Fruit fly (Drosophila melanogaster) whole organism, embryonic: ENCODE results near the gene Hou.

Source experiments
- CG10267 ChIP-seq: fragments of 200-800 bp; sonication (Bioruptor generic); optimal IDR thresholded peaks from 2 replicates; lab custom pipeline; 2018; ENCODE audit warnings: missing biosample characterization, mild to moderate bottlenecking, missing genetic modification characterization, moderate library complexity
- CG10431 ChIP-seq: fragments of 200-800 bp; sonication (Bioruptor generic); optimal IDR thresholded peaks from 3 replicates; lab custom pipeline; 2018; ENCODE audit warnings: missing biosample characterization, mild to moderate bottlenecking, missing genetic modification characterization
- CG12219 ChIP-seq: fragments of 200-800 bp; sonication (Bioruptor generic); optimal IDR thresholded peaks from 3 replicates; lab custom pipeline; 2018; ENCODE audit warnings: missing biosample characterization, mild to moderate bottlenecking, missing genetic modification characterization
- CG12659 ChIP-seq: fragments of 200-800 bp; sonication (Bioruptor generic); optimal IDR thresholded peaks from 3 replicates; lab custom pipeline; 2017; ENCODE audit warnings: mild to moderate bottlenecking, missing biosample characterization, missing genetic modification reagents, missing genetic modification characterization
- CG13287 ChIP-seq: fragments of 200-800 bp; sonication (Bioruptor generic); IDR thresholded peaks from 2 replicates; pipeline ENCODE4 v1.3.6; 2022; ENCODE audit warnings: missing biosample characterization, missing genetic modification characterization; ENCODE audit not compliant: partially characterized antibody
- CG13296 ChIP-seq: fragments of 200-800 bp; sonication (Bioruptor generic); optimal IDR thresholded peaks from 3 replicates; lab custom pipeline; 2018; ENCODE audit warnings: missing biosample characterization, mild to moderate bottlenecking, missing genetic modification characterization
- CG14710 ChIP-seq: fragments of 200-800 bp; sonication (Bioruptor generic); optimal IDR thresholded peaks from 3 replicates; lab custom pipeline; 2019; ENCODE audit warnings: missing biosample characterization, mild to moderate bottlenecking, missing genetic modification characterization, moderate library complexity
- CG15514 ChIP-seq: fragments of 200-800 bp; sonication (Bioruptor generic); optimal IDR thresholded peaks from 3 replicates; lab custom pipeline; 2017; ENCODE audit warnings: missing biosample characterization, missing genetic modification characterization, mild to moderate bottlenecking, moderate library complexity, missing genetic modification reagents
- CG17829 ChIP-seq: fragments of 200-800 bp; optimal IDR thresholded peaks from 2 replicates; lab custom pipeline; 2019; ENCODE audit warnings: missing biosample characterization, mild to moderate bottlenecking, missing genetic modification characterization, moderate library complexity
- CG2120 ChIP-seq: fragments of 200-800 bp; sonication (Bioruptor generic); optimal IDR thresholded peaks from 3 replicates; lab custom pipeline; 2016; ENCODE audit warnings: missing biosample characterization, missing genetic modification characterization
- CG2678 ChIP-seq: fragments of 200-800 bp; sonication (Bioruptor generic); optimal IDR thresholded peaks from 3 replicates; lab custom pipeline; 2019; ENCODE audit warnings: missing biosample characterization, mild to moderate bottlenecking, missing genetic modification characterization, moderate library complexity
- CG30403 ChIP-seq: fragments of 200-800 bp; sonication (Bioruptor generic); optimal IDR thresholded peaks from 3 replicates; lab custom pipeline; 2016; ENCODE audit warnings: missing biosample characterization, missing genetic modification characterization
- CG31441 ChIP-seq: fragments of 200-800 bp; sonication (Bioruptor generic); IDR thresholded peaks from 2 replicates; pipeline ENCODE4 v1.3.6; 2022; ENCODE audit warnings: missing biosample characterization, missing genetic modification characterization
- CG34422 ChIP-seq: fragments of 200-800 bp; sonication (Bioruptor generic); IDR thresholded peaks from 3 replicates; pipeline ENCODE4 v1.3.6; 2022; ENCODE audit warnings: missing biosample characterization, missing genetic modification characterization
- CG4854 ChIP-seq: fragments of 200-800 bp; sonication (Bioruptor generic); optimal IDR thresholded peaks from 2 replicates; lab custom pipeline; 2016; ENCODE audit warnings: missing biosample characterization, missing genetic modification characterization, inconsistent platforms
- CG5953 ChIP-seq: fragments of 200-800 bp; sonication (Bioruptor generic); IDR thresholded peaks from 2 replicates; pipeline ENCODE4 v1.3.6; 2022; ENCODE audit warnings: missing biosample characterization, missing genetic modification characterization
- CG6765 ChIP-seq: fragments of 200-800 bp; sonication (Bioruptor generic); optimal IDR thresholded peaks from 3 replicates; lab custom pipeline; 2017; ENCODE audit warnings: missing biosample characterization, mild to moderate bottlenecking, missing genetic modification characterization
- CG8388 ChIP-seq: fragments of 200-800 bp; sonication (Bioruptor generic); optimal IDR thresholded peaks from 2 replicates; lab custom pipeline; 2019; ENCODE audit warnings: missing biosample characterization, mild to moderate bottlenecking, missing genetic modification characterization, moderate library complexity
- CG8924 ChIP-seq: fragments of 200-800 bp; optimal IDR thresholded peaks from 3 replicates; lab custom pipeline; 2019; ENCODE audit warnings: missing biosample characterization, mild to moderate bottlenecking, missing genetic modification characterization, moderate library complexity
- CG9727 ChIP-seq: fragments of 200-800 bp; sonication (Bioruptor generic); optimal IDR thresholded peaks from 3 replicates; lab custom pipeline; 2017; ENCODE audit warnings: missing biosample characterization, mild to moderate bottlenecking, missing genetic modification characterization
- CG9817 ChIP-seq: fragments of 200-800 bp; sonication (Bioruptor generic); optimal IDR thresholded peaks from 2 replicates; lab custom pipeline; 2018; ENCODE audit warnings: missing biosample characterization, mild to moderate bottlenecking, missing genetic modification characterization, moderate library complexity
- CHES-1-like ChIP-seq: fragments of 200-800 bp; sonication (Bioruptor generic); optimal IDR thresholded peaks from 2 replicates; lab custom pipeline; 2016; ENCODE audit warnings: missing biosample characterization, missing genetic modification characterization
- CTCF ChIP-seq: fragments of 200-800 bp; sonication (Bioruptor generic); optimal IDR thresholded peaks from 2 replicates; lab custom pipeline; 2017; ENCODE audit warnings: missing biosample characterization, mild to moderate bottlenecking, missing genetic modification characterization, moderate library complexity
- D19A ChIP-seq: fragments of 200-800 bp; optimal IDR thresholded peaks from 3 replicates; lab custom pipeline; 2019; ENCODE audit warnings: missing biosample characterization, mild to moderate bottlenecking, missing genetic modification characterization, moderate library complexity
- Hr3 ChIP-seq: fragments of 200-800 bp; sonication (Bioruptor generic); optimal IDR thresholded peaks from 3 replicates; lab custom pipeline; 2016; ENCODE audit warnings: missing biosample characterization, missing genetic modification characterization
- Hr51 ChIP-seq, 2 experiments: fragments of 200-800 bp; sonication (Bioruptor generic); optimal IDR thresholded peaks; 2 replicates in 1 of 2; 3 replicates in 1 of 2; lab custom pipeline; 2016 to 2018; ENCODE audit warnings: missing biosample characterization in 2 of 2, missing genetic modification characterization in 2 of 2, mild to moderate bottlenecking in 1 of 2, moderate library complexity in 1 of 2
- Med ChIP-seq: fragments of 200-800 bp; sonication (Bioruptor generic); peaks from one replicate; lab custom pipeline; 2016; ENCODE audit warnings: missing biosample characterization, missing genetic modification characterization, mild to moderate bottlenecking, inconsistent platforms, moderate library complexity
- Nf-YC ChIP-seq: fragments of 200-800 bp; optimal IDR thresholded peaks from 3 replicates; lab custom pipeline; 2019; ENCODE audit warnings: missing biosample characterization, mild to moderate bottlenecking, missing genetic modification characterization, moderate library complexity
- Rfx ChIP-seq: fragments of 200-800 bp; sonication (Bioruptor generic); IDR thresholded peaks from 2 replicates; pipeline ENCODE4 v1.3.6; 2022; ENCODE audit warnings: missing biosample characterization, missing genetic modification characterization
- Vsx1 ChIP-seq: fragments of 200-800 bp; sonication (Bioruptor generic); optimal IDR thresholded peaks from 2 replicates; lab custom pipeline; 2017; ENCODE audit warnings: missing biosample characterization, mild to moderate bottlenecking, missing genetic modification characterization, missing genetic modification reagents
- YL-1 ChIP-seq: fragments of 200-800 bp; sonication (Bioruptor generic); optimal IDR thresholded peaks from 3 replicates; lab custom pipeline; 2017; ENCODE audit warnings: missing biosample characterization, mild to moderate bottlenecking, missing genetic modification characterization
- abd-A ChIP-seq: fragments of 200-800 bp; sonication (Bioruptor generic); optimal IDR thresholded peaks from 3 replicates; lab custom pipeline; 2019; ENCODE audit warnings: missing biosample characterization, mild to moderate bottlenecking, missing genetic modification characterization, moderate library complexity
- bsh ChIP-seq, 2 experiments: fragments of 200-800 bp; sonication (Bioruptor generic); optimal IDR thresholded peaks; 2 replicates each; lab custom pipeline; 2017 to 2018; ENCODE audit warnings: mild to moderate bottlenecking in 2 of 2, missing biosample characterization in 2 of 2, missing genetic modification characterization in 2 of 2, moderate library complexity in 1 of 2
- caup ChIP-seq: fragments of 200-800 bp; sonication (Bioruptor generic); optimal IDR thresholded peaks from 3 replicates; lab custom pipeline; 2017; ENCODE audit warnings: missing biosample characterization, mild to moderate bottlenecking, missing genetic modification characterization, moderate library complexity; ENCODE audit not compliant: severe bottlenecking
- ci ChIP-seq: fragments of 200-800 bp; sonication (Bioruptor generic); IDR thresholded peaks from 3 replicates; pipeline ENCODE4 v1.3.6; 2022; ENCODE audit warnings: missing biosample characterization, missing genetic modification characterization
- gfzf ChIP-seq: fragments of 200-800 bp; sonication (Bioruptor generic); optimal IDR thresholded peaks from 2 replicates; lab custom pipeline; 2016; ENCODE audit warnings: missing biosample characterization, mild to moderate bottlenecking, missing genetic modification characterization, moderate library complexity
- grau ChIP-seq: fragments of 200-800 bp; optimal IDR thresholded peaks from 3 replicates; lab custom pipeline; 2019; ENCODE audit warnings: missing biosample characterization, mild to moderate bottlenecking, missing genetic modification characterization, moderate library complexity
- hbn ChIP-seq: fragments of 200-800 bp; sonication (Bioruptor generic); IDR thresholded peaks from 2 replicates; pipeline ENCODE4 v1.3.6; 2022; ENCODE audit warnings: missing biosample characterization, missing genetic modification characterization; ENCODE audit not compliant: partially characterized antibody
- lbe ChIP-seq: fragments of 200-800 bp; sonication (Bioruptor generic); optimal IDR thresholded peaks from 2 replicates; lab custom pipeline; 2016; ENCODE audit warnings: missing biosample characterization, mild to moderate bottlenecking, missing genetic modification characterization
- lola ChIP-seq, 3 experiments: fragments of >200 bp in 2 of 3; fragments of 200-800 bp in 1 of 3; sonication (Bioruptor generic) in 1 of 3; optimal IDR thresholded peaks; 2 replicates each; lab custom pipeline; 2017 to 2019; ENCODE audit warnings: missing biosample characterization in 3 of 3, missing genetic modification characterization in 3 of 3, mild to moderate bottlenecking in 1 of 3, moderate library complexity in 1 of 3
- mam ChIP-seq: fragments of 200-800 bp; sonication (Bioruptor generic); optimal IDR thresholded peaks from 3 replicates; lab custom pipeline; 2016; ENCODE audit warnings: missing biosample characterization, missing genetic modification characterization
- nom ChIP-seq: fragments of 200-800 bp; sonication (Bioruptor generic); optimal IDR thresholded peaks from 2 replicates; lab custom pipeline; 2017; ENCODE audit warnings: missing biosample characterization, missing genetic modification characterization, mild to moderate bottlenecking, moderate library complexity, missing genetic modification reagents
- pan ChIP-seq, 4 experiments: fragments of >200 bp in 3 of 4; fragments of 200-800 bp in 1 of 4; sonication (Bioruptor generic) in 1 of 4; optimal IDR thresholded peaks in 3 of 4; IDR thresholded peaks in 1 of 4; 2 replicates each; pipeline versions ENCODE4 v1.3.6 to Lab custom; 2017 to 2022; ENCODE audit warnings: missing biosample characterization in 2 of 4, missing genetic modification characterization in 2 of 4, mixed read lengths in 1 of 4
- phol ChIP-seq: fragments of 200-800 bp; sonication (Bioruptor generic); optimal IDR thresholded peaks from 3 replicates; lab custom pipeline; 2018; ENCODE audit warnings: missing biosample characterization, mild to moderate bottlenecking, missing genetic modification characterization, moderate library complexity
- repo ChIP-seq: fragments of 200-800 bp; sonication (Bioruptor generic); optimal IDR thresholded peaks from 2 replicates; lab custom pipeline; 2016; ENCODE audit warnings: missing biosample characterization, missing genetic modification characterization
- tll ChIP-seq, 2 experiments: fragments of 200-800 bp in 1 of 2; fragments of >200 bp in 1 of 2; sonication (Bioruptor generic) in 1 of 2; optimal IDR thresholded peaks; 2 replicates each; lab custom pipeline; 2017 to 2019; ENCODE audit warnings: missing biosample characterization in 2 of 2, missing genetic modification characterization in 2 of 2, mild to moderate bottlenecking in 1 of 2, moderate library complexity in 1 of 2
- toy ChIP-seq: fragments of 200-800 bp; sonication (Bioruptor generic); IDR thresholded peaks from 2 replicates; pipeline ENCODE4 v1.3.6; 2022; ENCODE audit warnings: missing biosample characterization, missing genetic modification characterization
- vvl ChIP-seq: fragments of 200-800 bp; sonication (Bioruptor generic); IDR thresholded peaks from 2 replicates; pipeline ENCODE4 v1.3.6; 2022; ENCODE audit warnings: missing biosample characterization, missing genetic modification characterization

Hou gene

DNA sequence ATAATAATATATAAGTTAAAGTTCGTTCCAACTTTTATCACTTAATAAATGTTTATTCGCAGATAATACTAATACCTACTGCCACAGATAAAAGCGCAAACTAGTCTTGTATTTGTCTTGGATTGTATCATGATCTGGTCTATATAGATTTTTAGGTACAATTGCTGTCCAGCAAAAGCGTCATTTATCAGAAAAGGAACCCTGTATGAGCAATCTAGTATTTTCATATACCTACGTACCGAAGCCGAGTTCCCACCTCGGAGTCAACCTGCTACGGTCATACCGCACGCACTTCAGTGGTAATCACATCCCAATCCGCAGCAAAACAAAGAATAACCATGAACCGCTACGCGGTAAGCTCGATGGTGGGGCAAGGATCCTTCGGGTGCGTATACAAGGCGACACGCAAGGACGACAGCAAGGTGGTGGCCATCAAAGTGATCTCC is 7.3 kb upstream of the Hou start, which contains the start of gene fu (continued):
- TF ChIP-seq Rfx (GFP tag; lab: Robert Waterston, UW) (peak; percentile 23; the same call in 1 of the 2 replicates), Nf-YC (tag; lab: Kevin White, UChicago) (peak; percentile 43), CG9727 (GFP tag; lab: Kevin White, UChicago) (no peak), nom (GFP tag; lab: Kevin White, UChicago) (peak; percentile 19), abd-A (no peak), CHES-1-like (GFP tag; lab: Kevin White, UChicago) (no peak), CG9817 (tag; lab: Kevin White, UChicago) (no peak), Vsx1 (no peak), CG34422 (GFP tag; lab: Robert Waterston, UW) (peak; percentile 24; the same call in 1 of the 3 replicates), CG2120 (GFP tag; lab: Kevin White, UChicago) (peak; percentile 6), CG14710 (peak; percentile 45), CG13287 (peak; percentile 10; the same call in 1 of the 2 replicates), mam (peak; percentile 21), ci (GFP tag; lab: Robert Waterston, UW) (peak; percentile 39; the same call in 1 of the 3 replicates), CG30403 (peak; percentile 6), CG2678 (tag; lab: Kevin White, UChicago) (peak; percentile 61), grau (tag; lab: Kevin White, UChicago) (peak; percentile 45), Med (GFP tag; lab: Kevin White, UChicago) (peak; percentile 69), gfzf (GFP tag; lab: Kevin White, UChicago) (peak; percentile 60), caup (GFP tag; lab: Kevin White, UChicago) (peak; percentile 37), toy (no peak), CG13296 (GFP tag; lab: Kevin White, UChicago) (peak; percentile 10), CTCF (no peak), CG8924 (tag; lab: Kevin White, UChicago) (peak; percentile 53), CG31441 (peak; percentile 54), D19A (tag; lab: Kevin White, UChicago) (no peak), bsh (GFP tag; optimal IDR thresholded peaks at IDR 0.05; lab: Kevin White, UChicago) (peak in 1 of 2 experiments; percentile 14), CG10431 (GFP tag; lab: Kevin White, UChicago) (peak; percentile 12), vvl (GFP tag; lab: Robert Waterston, UW) (peak; percentile 41), lola (GFP tag; optimal IDR thresholded peaks at IDR 0.05; lab: Kevin White, UChicago) (peak in 1 of 3 experiments; percentile 25), CG17829 (tag; lab: Kevin White, UChicago) (peak; percentile 22), CG4854 (GFP tag; lab: Kevin White, UChicago) (no peak), pan (optimal IDR thresholded peaks at IDR 0.05; lab: Kevin White, UChicago) (no peak), pan (GFP tag; optimal IDR thresholded peaks at IDR 0.05 in 1 of 2, IDR thresholded peaks at IDR 0.05 in 1 of 2) (no peak), CG5953 (no peak), CG12219 (GFP tag; lab: Kevin White, UChicago) (peak; percentile 8), CG8388 (GFP tag; lab: Kevin White, UChicago) (peak; percentile 17), Hr3 (GFP tag; lab: Kevin White, UChicago) (peak; percentile 2), repo (GFP tag; lab: Kevin White, UChicago) (no peak), CG15514 (GFP tag; lab: Kevin White, UChicago) (peak; percentile 34), YL-1 (peak; percentile 2), hbn (GFP tag; lab: Robert Waterston, UW) (no peak), tll (GFP tag; optimal IDR thresholded peaks at IDR 0.05; lab: Kevin White, UChicago) (peak in 1 of 2 experiments; percentile 39), lbe (GFP tag; lab: Kevin White, UChicago) (no peak), CG12659 (peak; percentile 44), Hr51 (GFP tag; optimal IDR thresholded peaks at IDR 0.05; lab: Kevin White, UChicago) (peak in 1 of 2 experiments; percentile 31), phol (peak; percentile 20), CG10267 (tag; lab: Kevin White, UChicago) (peak; percentile 47), CG6765 (GFP tag; lab: Kevin White, UChicago) (peak; percentile 56)
